Fruit fly (Drosophila melanogaster): ENCODE measurements around the gene Cog4.

dm6 chr2L:10531521-10531920, 43.1 kb upstream of the Cog4 start, which contains the start of gene CG18301:
- TF ChIP-seq Hr38 (GFP tag; optimal IDR thresholded peaks at IDR 0.05) (no peak), dac (GFP tag; optimal IDR thresholded peaks at IDR 0.05) (no peak), ss (GFP tag; optimal IDR thresholded peaks at IDR 0.05) (no peak), cyc (GFP tag; optimal IDR thresholded peaks at IDR 0.05) (no peak), OdsH (GFP tag; optimal IDR thresholded peaks at IDR 0.05) (no peak), achi (GFP tag; optimal IDR thresholded peaks at IDR 0.05) (no peak)

All from whole organism, prepupa.